Worm (Caenorhabditis elegans): ENCODE data around the gene lge-1.

lge-1 gene

ce11 chrX:10970629-10971028 is 4.3 kb downstream of the lge-1 start, which contains the start of gene K09C8.8:
K09C8.8 (plus strand) TSS chrX:10970929.
- no peak for TF ChIP-seq unc-62 (GFP tag; optimal IDR thresholded peaks at IDR 0.05)
- no peak for TF ChIP-seq alr-1 (tag; optimal IDR thresholded peaks at IDR 0.05)
- no peak for TF ChIP-seq ztf-11 (tag; optimal IDR thresholded peaks at IDR 0.05)
- TF ChIP-seq ama-1 (optimal IDR thresholded peaks at IDR 0.05): no peak
- no peak for TF ChIP-seq dmd-4 (tag; optimal IDR thresholded peaks at IDR 0.05)
- TF ChIP-seq mbf-1 (tag; optimal IDR thresholded peaks at IDR 0.05): no peak
- no peak for TF ChIP-seq R02D3.7 (tag; optimal IDR thresholded peaks at IDR 0.05)
- no peak for TF ChIP-seq fos-1 (tag; optimal IDR thresholded peaks at IDR 0.05)
- TF ChIP-seq elt-1 (tag; optimal IDR thresholded peaks at IDR 0.05): no peak
- TF ChIP-seq gmeb-1 (tag; optimal IDR thresholded peaks at IDR 0.05): no peak
- TF ChIP-seq nhr-23 (tag; optimal IDR thresholded peaks at IDR 0.05): no peak
- TF ChIP-seq lin-13 (GFP tag; optimal IDR thresholded peaks at IDR 0.05): no peak
- TF ChIP-seq lin-39 (tag; optimal IDR thresholded peaks at IDR 0.05): no peak
- TF ChIP-seq mab-5 (tag; optimal IDR thresholded peaks at IDR 0.05): no peak
- no peak for TF ChIP-seq snpc-4 (tag; optimal IDR thresholded peaks at IDR 0.05)
- no peak for TF ChIP-seq egl-27 (tag; optimal IDR thresholded peaks at IDR 0.05)
- no peak for TF ChIP-seq C34F6.9 (tag; optimal IDR thresholded peaks at IDR 0.05)

ce11 chrX:10971118-10971517 is 4.8 kb downstream of the lge-1 start:
- TF ChIP-seq nhr-237 (tag; optimal IDR thresholded peaks at IDR 0.05): no peak
- no peak for TF ChIP-seq nhr-10 (tag; optimal IDR thresholded peaks at IDR 0.05)
- no peak for TF ChIP-seq nhr-23 (tag; optimal IDR thresholded peaks at IDR 0.05)
- TF ChIP-seq crh-2 (tag; optimal IDR thresholded peaks at IDR 0.05): no peak
- TF ChIP-seq egl-27 (tag; optimal IDR thresholded peaks at IDR 0.05): no peak
- no peak for TF ChIP-seq blmp-1 (tag; optimal IDR thresholded peaks at IDR 0.05; ENCODE audit: insufficient read depth)
- TF ChIP-seq mbf-1 (tag; optimal IDR thresholded peaks at IDR 0.05): no peak
- TF ChIP-seq ztf-11 (tag; optimal IDR thresholded peaks at IDR 0.05): no peak
- no peak for TF ChIP-seq lin-13 (GFP tag; optimal IDR thresholded peaks at IDR 0.05)
- TF ChIP-seq nhr-77 (tag; optimal IDR thresholded peaks at IDR 0.05): no peak
- no peak for TF ChIP-seq ama-1 (optimal IDR thresholded peaks at IDR 0.05)

ce11 chrX:10976447-10977196 is 10.3 kb downstream of the lge-1 start:
- TF ChIP-seq sma-9 (GFP tag; optimal IDR thresholded peaks at IDR 0.05) (no peak), sma-9 (tag; optimal IDR thresholded peaks at IDR 0.05) (no peak), ztf-4 (tag; optimal IDR thresholded peaks at IDR 0.05) (no peak), lin-39 (tag; optimal IDR thresholded peaks at IDR 0.05) (no peak), nhr-21 (tag; optimal IDR thresholded peaks at IDR 0.05) (no peak), lin-13 (GFP tag; optimal IDR thresholded peaks at IDR 0.05) (no peak), nhr-237 (tag; optimal IDR thresholded peaks at IDR 0.05) (no peak), dmd-4 (tag; optimal IDR thresholded peaks at IDR 0.05) (no peak), unc-62 (GFP tag; optimal IDR thresholded peaks at IDR 0.05) (no peak), fos-1 (tag; optimal IDR thresholded peaks at IDR 0.05) (no peak), alr-1 (tag; optimal IDR thresholded peaks at IDR 0.05) (no peak), R02D3.7 (tag; optimal IDR thresholded peaks at IDR 0.05) (no peak), ztf-11 (tag; optimal IDR thresholded peaks at IDR 0.05) (no peak), ceh-82 (tag; optimal IDR thresholded peaks at IDR 0.05) (no peak), peb-1 (tag; optimal IDR thresholded peaks at IDR 0.05) (no peak), mdl-1 (tag; optimal IDR thresholded peaks at IDR 0.05) (no peak)

- TF ChIP-seq nhr-10 (tag; optimal IDR thresholded peaks at IDR 0.05): no peak
- TF ChIP-seq elt-3 (tag; optimal IDR thresholded peaks at IDR 0.05): no peak
- no peak for TF ChIP-seq unc-62 (GFP tag; optimal IDR thresholded peaks at IDR 0.05)
- TF ChIP-seq Y55F3AM.14 (GFP tag; optimal IDR thresholded peaks at IDR 0.05): no peak
- no peak for TF ChIP-seq ceh-16 (tag; optimal IDR thresholded peaks at IDR 0.05)
- TF ChIP-seq gmeb-1 (tag; optimal IDR thresholded peaks at IDR 0.05): no peak
- TF ChIP-seq dmd-4 (tag; optimal IDR thresholded peaks at IDR 0.05): no peak
- TF ChIP-seq nhr-23 (tag; optimal IDR thresholded peaks at IDR 0.05): no peak
- TF ChIP-seq peb-1 (tag; optimal IDR thresholded peaks at IDR 0.05): no peak
Observed at ce11 chrX:10979186-10979585, 12.8 kb downstream of the lge-1 start, which contains the start of gene pxn-2. pxn-2 (minus strand) TSS chrX:10979286.

- no peak for TF ChIP-seq unc-62 (GFP tag; optimal IDR thresholded peaks at IDR 0.05)
- TF ChIP-seq unc-55 (GFP tag; optimal IDR thresholded peaks at IDR 0.05): no peak
- TF ChIP-seq nhr-237 (tag; optimal IDR thresholded peaks at IDR 0.05): no peak
- no peak for TF ChIP-seq nhr-77 (tag; optimal IDR thresholded peaks at IDR 0.05)
- TF ChIP-seq ztf-4 (tag; optimal IDR thresholded peaks at IDR 0.05): no peak
- TF ChIP-seq nhr-129 (tag; optimal IDR thresholded peaks at IDR 0.05): no peak
- no peak for TF ChIP-seq fos-1 (tag; optimal IDR thresholded peaks at IDR 0.05)
- no peak for TF ChIP-seq lin-39 (tag; optimal IDR thresholded peaks at IDR 0.05)
- TF ChIP-seq dmd-4 (tag; optimal IDR thresholded peaks at IDR 0.05): no peak
- no peak for TF ChIP-seq sma-9 (GFP tag; optimal IDR thresholded peaks at IDR 0.05)
- no peak for TF ChIP-seq sma-9 (tag; optimal IDR thresholded peaks at IDR 0.05)
- no peak for TF ChIP-seq sem-4 (tag; optimal IDR thresholded peaks at IDR 0.05)
- no peak for TF ChIP-seq crh-2 (tag; optimal IDR thresholded peaks at IDR 0.05)
- no peak for TF ChIP-seq mbf-1 (tag; optimal IDR thresholded peaks at IDR 0.05)
- TF ChIP-seq lin-11 (tag; optimal IDR thresholded peaks at IDR 0.05): no peak
- no peak for TF ChIP-seq elt-3 (tag; optimal IDR thresholded peaks at IDR 0.05)
- no peak for TF ChIP-seq zag-1 (tag; optimal IDR thresholded peaks at IDR 0.05)
- TF ChIP-seq sma-3 (GFP tag; optimal IDR thresholded peaks at IDR 0.05): no peak
- TF ChIP-seq nhr-12 (tag; optimal IDR thresholded peaks at IDR 0.05): no peak
- TF ChIP-seq blmp-1 (tag; optimal IDR thresholded peaks at IDR 0.05; ENCODE audit: insufficient read depth): no peak
- TF ChIP-seq mdl-1 (tag; optimal IDR thresholded peaks at IDR 0.05): no peak
Observed at ce11 chrX:10981374-10981773, 15.0 kb downstream of the lge-1 start.

All from whole organism, L2 larva.